Fruit fly (Drosophila melanogaster) whole organism, embryonic: ENCODE data around the gene CG32170.

Source experiments
- Awh ChIP-seq: fragments of 200-800 bp; sonication (Bioruptor generic); IDR thresholded peaks from 2 replicates; pipeline ENCODE4, ENCODE4 v1.3.6; 2022; ENCODE audit warnings: missing biosample characterization, missing genetic modification characterization
- Bgb ChIP-seq: fragments of 200-800 bp; sonication (Bioruptor generic); IDR thresholded peaks from 2 replicates; pipeline ENCODE4 v1.3.6; 2022; ENCODE audit warnings: missing biosample characterization, missing genetic modification characterization; ENCODE audit not compliant: partially characterized antibody
- CG11504 ChIP-seq: fragments of 200-800 bp; sonication (Bioruptor generic); optimal IDR thresholded peaks from 3 replicates; lab custom pipeline; 2019; ENCODE audit warnings: missing biosample characterization, mild to moderate bottlenecking, missing genetic modification characterization, moderate library complexity
- CG12236 ChIP-seq: fragments of 200-800 bp; sonication (Bioruptor generic); optimal IDR thresholded peaks from 2 replicates; lab custom pipeline; 2016; ENCODE audit warnings: missing biosample characterization, missing genetic modification characterization
- CG12391 ChIP-seq: fragments of 200-800 bp; sonication (Bioruptor generic); optimal IDR thresholded peaks from 3 replicates; lab custom pipeline; 2018; ENCODE audit warnings: missing biosample characterization, mild to moderate bottlenecking, missing genetic modification characterization, moderate library complexity
- CG13424 ChIP-seq: fragments of 200-800 bp; sonication (Bioruptor generic); optimal IDR thresholded peaks from 2 replicates; lab custom pipeline; 2019; ENCODE audit warnings: missing biosample characterization, mild to moderate bottlenecking, missing genetic modification characterization, moderate library complexity
- CG15073 ChIP-seq: fragments of 200-800 bp; sonication (Bioruptor generic); optimal IDR thresholded peaks from 2 replicates; lab custom pipeline; 2016; ENCODE audit warnings: missing biosample characterization, missing genetic modification characterization
- CG15269 ChIP-seq: fragments of 200-800 bp; sonication (Bioruptor generic); optimal IDR thresholded peaks from 2 replicates; lab custom pipeline; 2018; ENCODE audit warnings: missing biosample characterization, mild to moderate bottlenecking, missing genetic modification characterization, moderate library complexity
- CG15514 ChIP-seq: fragments of 200-800 bp; sonication (Bioruptor generic); optimal IDR thresholded peaks from 3 replicates; lab custom pipeline; 2017; ENCODE audit warnings: missing biosample characterization, missing genetic modification characterization, mild to moderate bottlenecking, moderate library complexity, missing genetic modification reagents
- CG17361 ChIP-seq: fragments of 200-800 bp; sonication (Bioruptor generic); IDR thresholded peaks from 3 replicates; pipeline ENCODE4 v1.3.6; 2022; ENCODE audit warnings: missing biosample characterization, missing genetic modification characterization
- CG18262 ChIP-seq: fragments of 200-800 bp; optimal IDR thresholded peaks from 3 replicates; lab custom pipeline; 2019; ENCODE audit warnings: missing biosample characterization, mild to moderate bottlenecking, missing genetic modification characterization, moderate library complexity
- CG18476 ChIP-seq: fragments of 200-800 bp; sonication (Bioruptor generic); optimal IDR thresholded peaks from 2 replicates; lab custom pipeline; 2016; ENCODE audit warnings: missing biosample characterization, mild to moderate bottlenecking, missing genetic modification characterization
- CG2120 ChIP-seq: fragments of 200-800 bp; sonication (Bioruptor generic); optimal IDR thresholded peaks from 3 replicates; lab custom pipeline; 2016; ENCODE audit warnings: missing biosample characterization, missing genetic modification characterization
- CG2678 ChIP-seq: fragments of 200-800 bp; sonication (Bioruptor generic); optimal IDR thresholded peaks from 3 replicates; lab custom pipeline; 2019; ENCODE audit warnings: missing biosample characterization, mild to moderate bottlenecking, missing genetic modification characterization, moderate library complexity
- CG2712 ChIP-seq: fragments of 200-800 bp; optimal IDR thresholded peaks from 3 replicates; lab custom pipeline; 2019; ENCODE audit warnings: missing biosample characterization, mild to moderate bottlenecking, missing genetic modification characterization, moderate library complexity
- CG30403 ChIP-seq: fragments of 200-800 bp; sonication (Bioruptor generic); optimal IDR thresholded peaks from 3 replicates; lab custom pipeline; 2016; ENCODE audit warnings: missing biosample characterization, missing genetic modification characterization
- CG32532 ChIP-seq: fragments of 200-800 bp; sonication (Bioruptor generic); IDR thresholded peaks from 2 replicates; pipeline ENCODE4 v1.3.6; 2022; ENCODE audit warnings: missing biosample characterization, missing genetic modification characterization
- CG3838 ChIP-seq: fragments of 200-800 bp; sonication (Bioruptor generic); optimal IDR thresholded peaks from 3 replicates; lab custom pipeline; 2016; ENCODE audit warnings: missing biosample characterization, missing genetic modification characterization
- CG7839 ChIP-seq: fragments of 200-800 bp; sonication (Bioruptor generic); optimal IDR thresholded peaks from 3 replicates; lab custom pipeline; 2018; ENCODE audit warnings: missing biosample characterization, mild to moderate bottlenecking, missing genetic modification characterization, moderate library complexity
- CG8290 ChIP-seq, 3 experiments: fragments of 200-800 bp; sonication (Bioruptor generic); optimal IDR thresholded peaks; 2 replicates each; lab custom pipeline; 2016 to 2019; ENCODE audit warnings: missing biosample characterization in 3 of 3, missing genetic modification characterization in 3 of 3, mild to moderate bottlenecking in 2 of 3, moderate library complexity in 1 of 3
- CG9437 ChIP-seq: fragments of 200-800 bp; sonication (Bioruptor generic); optimal IDR thresholded peaks from 2 replicates; lab custom pipeline; 2018; ENCODE audit warnings: missing biosample characterization, mild to moderate bottlenecking, missing genetic modification characterization
- CG9932 ChIP-seq: fragments of 200-800 bp; sonication (Bioruptor generic); IDR thresholded peaks from 2 replicates; pipeline ENCODE4 v1.3.6; 2022; ENCODE audit warnings: missing biosample characterization, missing genetic modification characterization
- CTCF ChIP-seq: fragments of 200-800 bp; sonication (Bioruptor generic); optimal IDR thresholded peaks from 2 replicates; lab custom pipeline; 2017; ENCODE audit warnings: missing biosample characterization, mild to moderate bottlenecking, missing genetic modification characterization, moderate library complexity
- CoRest ChIP-seq: fragments of 200-800 bp; sonication (Bioruptor generic); optimal IDR thresholded peaks from 3 replicates; lab custom pipeline; 2018; ENCODE audit warnings: missing biosample characterization, mild to moderate bottlenecking, missing genetic modification characterization, moderate library complexity
- D19B ChIP-seq: fragments of 200-800 bp; sonication (Bioruptor generic); optimal IDR thresholded peaks from 2 replicates; lab custom pipeline; 2017; ENCODE audit warnings: missing biosample characterization, mild to moderate bottlenecking, missing genetic modification characterization
- Dek ChIP-seq: fragments of 200-800 bp; sonication (Bioruptor generic); optimal IDR thresholded peaks from 3 replicates; lab custom pipeline; 2019; ENCODE audit warnings: missing biosample characterization, mild to moderate bottlenecking, missing genetic modification characterization, moderate library complexity
- E2f1 ChIP-seq: fragments of 200-800 bp; sonication (Bioruptor generic); IDR thresholded peaks from 2 replicates; pipeline ENCODE4 v1.3.6; 2022; ENCODE audit warnings: missing biosample characterization, missing genetic modification characterization
- Hr51 ChIP-seq, 2 experiments: fragments of 200-800 bp; sonication (Bioruptor generic); optimal IDR thresholded peaks; 2 replicates in 1 of 2; 3 replicates in 1 of 2; lab custom pipeline; 2016 to 2018; ENCODE audit warnings: missing biosample characterization in 2 of 2, missing genetic modification characterization in 2 of 2, mild to moderate bottlenecking in 1 of 2, moderate library complexity in 1 of 2
- Meics ChIP-seq: fragments of 200-800 bp; sonication (Bioruptor generic); optimal IDR thresholded peaks from 2 replicates; lab custom pipeline; 2017; ENCODE audit warnings: missing biosample characterization, mild to moderate bottlenecking, missing genetic modification characterization
- NC2β ChIP-seq: fragments of 200-800 bp; sonication (Bioruptor generic); optimal IDR thresholded peaks from 2 replicates; lab custom pipeline; 2016; ENCODE audit warnings: missing biosample characterization, missing genetic modification characterization
- PHDP ChIP-seq: fragments of 200-800 bp; sonication (Bioruptor generic); optimal IDR thresholded peaks from 3 replicates; lab custom pipeline; 2018; ENCODE audit warnings: missing biosample characterization, mild to moderate bottlenecking, missing genetic modification characterization, moderate library complexity
- Pdp1 ChIP-seq, 2 experiments: fragments of 200-800 bp; sonication (Bioruptor generic); optimal IDR thresholded peaks; 3 replicates each; lab custom pipeline; 2016; ENCODE audit warnings: missing biosample characterization in 2 of 2, missing genetic modification characterization in 2 of 2, mild to moderate bottlenecking in 1 of 2, moderate library complexity in 1 of 2
- Rfx ChIP-seq: fragments of 200-800 bp; sonication (Bioruptor generic); IDR thresholded peaks from 2 replicates; pipeline ENCODE4 v1.3.6; 2022; ENCODE audit warnings: missing biosample characterization, missing genetic modification characterization
- Sox102F ChIP-seq: fragments of 200-800 bp; sonication (Bioruptor generic); optimal IDR thresholded peaks from 2 replicates; lab custom pipeline; 2018; ENCODE audit warnings: missing biosample characterization, mild to moderate bottlenecking, missing genetic modification characterization, moderate library complexity
- amos ChIP-seq: fragments of 200-800 bp; sonication (Bioruptor generic); IDR thresholded peaks from 2 replicates; pipeline ENCODE4 v1.3.6; 2022; ENCODE audit warnings: missing biosample characterization, missing genetic modification characterization; ENCODE audit not compliant: partially characterized antibody
- ase ChIP-seq: fragments of 200-800 bp; sonication (Bioruptor generic); IDR thresholded peaks from 3 replicates; pipeline ENCODE4 v1.3.6; 2022; ENCODE audit warnings: missing biosample characterization, missing genetic modification characterization
- br ChIP-seq: fragments of >200 bp; optimal IDR thresholded peaks from 2 replicates; lab custom pipeline; 2017
- cad ChIP-seq: fragments of >200 bp; optimal IDR thresholded peaks from 2 replicates; lab custom pipeline; 2017; ENCODE audit warnings: missing biosample characterization, missing genetic modification characterization
- chinmo ChIP-seq: fragments of 200-800 bp; sonication (Bioruptor generic); IDR thresholded peaks from 4 replicates; pipeline ENCODE4 v1.3.6; 2022; ENCODE audit warnings: missing biosample characterization, missing genetic modification characterization; ENCODE audit not compliant: partially characterized antibody
- ci ChIP-seq: fragments of 200-800 bp; sonication (Bioruptor generic); IDR thresholded peaks from 3 replicates; pipeline ENCODE4 v1.3.6; 2022; ENCODE audit warnings: missing biosample characterization, missing genetic modification characterization
- gem ChIP-seq: fragments of 200-800 bp; sonication (Bioruptor generic); optimal IDR thresholded peaks from 2 replicates; lab custom pipeline; 2019; ENCODE audit warnings: missing biosample characterization, mild to moderate bottlenecking, missing genetic modification characterization, moderate library complexity
- grau ChIP-seq: fragments of 200-800 bp; optimal IDR thresholded peaks from 3 replicates; lab custom pipeline; 2019; ENCODE audit warnings: missing biosample characterization, mild to moderate bottlenecking, missing genetic modification characterization, moderate library complexity
- luna ChIP-seq: fragments of 200-800 bp; sonication (Bioruptor generic); optimal IDR thresholded peaks from 2 replicates; lab custom pipeline; 2016; ENCODE audit warnings: missing biosample characterization, missing genetic modification characterization
- row ChIP-seq: fragments of 200-800 bp; sonication (Bioruptor generic); IDR thresholded peaks from 3 replicates; pipeline ENCODE4 v1.3.6; 2022; ENCODE audit warnings: missing biosample characterization, missing genetic modification characterization
- run ChIP-seq: fragments of 200-800 bp; sonication (Bioruptor generic); optimal IDR thresholded peaks from 3 replicates; lab custom pipeline; 2018; ENCODE audit warnings: missing biosample characterization, mild to moderate bottlenecking, missing genetic modification characterization
- sqz ChIP-seq: fragments of 200-800 bp; sonication (Bioruptor generic); optimal IDR thresholded peaks from 3 replicates; lab custom pipeline; 2018; ENCODE audit warnings: missing biosample characterization, mild to moderate bottlenecking, missing genetic modification characterization
- stwl ChIP-seq: fragments of 200-800 bp; sonication (Bioruptor generic); optimal IDR thresholded peaks from 3 replicates; lab custom pipeline; 2018; ENCODE audit warnings: missing biosample characterization, mild to moderate bottlenecking, missing genetic modification characterization, moderate library complexity
- sug ChIP-seq: fragments of 200-800 bp; optimal IDR thresholded peaks from 2 replicates; lab custom pipeline; 2019; ENCODE audit warnings: missing biosample characterization, mild to moderate bottlenecking, missing genetic modification characterization, moderate library complexity
- vvl ChIP-seq: fragments of 200-800 bp; sonication (Bioruptor generic); IDR thresholded peaks from 2 replicates; pipeline ENCODE4 v1.3.6; 2022; ENCODE audit warnings: missing biosample characterization, missing genetic modification characterization

Gene CG32170

DNA sequence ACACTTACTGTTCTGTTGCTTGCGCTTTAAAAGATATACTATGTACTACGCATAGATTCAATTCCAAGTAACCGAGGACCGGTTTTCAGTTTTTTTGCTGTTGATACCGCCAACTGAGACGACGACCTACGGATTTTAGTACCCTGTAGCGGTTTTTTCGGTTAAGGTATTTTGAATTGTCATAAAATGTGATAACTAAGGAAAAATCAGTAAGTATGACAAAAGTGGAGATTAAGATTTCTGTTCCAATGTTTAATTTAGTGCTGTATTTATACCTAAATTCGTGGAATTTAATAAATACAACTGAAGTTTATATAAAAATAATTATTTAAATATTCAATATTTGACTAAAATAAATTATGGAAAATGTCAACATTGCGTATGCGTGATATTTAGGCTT lies 4.0 kb downstream of the CG32170 start:
- TF ChIP-seq CG3838 (GFP tag; lab: Kevin White, UChicago) (no peak), Sox102F (GFP tag; lab: Kevin White, UChicago) (peak; percentile 2), ase (GFP tag; lab: Robert Waterston, UW) (no peak), Rfx (GFP tag; lab: Robert Waterston, UW) (0 out of 2 replicates have a peak, but pooled peaks have one; percentile 16), vvl (no peak), CoRest (tag; lab: Kevin White, UChicago) (peak; percentile 27), CG11504 (tag; lab: Kevin White, UChicago) (peak; percentile 51), CG17361 (GFP tag; lab: Robert Waterston, UW) (0 out of 3 replicates have a peak, but pooled peaks have one; percentile 22), CG2120 (GFP tag; lab: Kevin White, UChicago) (peak; percentile 33), CG30403 (GFP tag; lab: Kevin White, UChicago) (no peak), CG15269 (tag; lab: Kevin White, UChicago) (peak; percentile 14), NC2β (GFP tag; lab: Kevin White, UChicago) (no peak), CG9932 (GFP tag; lab: Robert Waterston, UW) (peak; percentile 41; the same call in 1 of the 2 replicates), Hr51 (GFP tag; optimal IDR thresholded peaks at IDR 0.05; lab: Kevin White, UChicago) (peak in 1 of 2 experiments; percentile 50), grau (tag; lab: Kevin White, UChicago) (peak; percentile 35), CG7839 (tag; lab: Kevin White, UChicago) (no peak), PHDP (tag; lab: Kevin White, UChicago) (peak; percentile 31), CG18262 (peak; percentile 0), sqz (GFP tag; lab: Kevin White, UChicago) (peak; percentile 36), CG2712 (peak; percentile 11), CG12236 (GFP tag; lab: Kevin White, UChicago) (no peak), CG9437 (GFP tag; lab: Kevin White, UChicago) (peak; percentile 11), Meics (GFP tag; lab: Kevin White, UChicago) (peak; percentile 27), CG32532 (GFP tag; lab: Robert Waterston, UW) (peak; percentile 15; the same call in 1 of the 2 replicates), CG13424 (tag; lab: Kevin White, UChicago) (peak; percentile 16), Dek (tag; lab: Kevin White, UChicago) (peak; percentile 9), D19B (peak; percentile 64), CG2678 (tag; lab: Kevin White, UChicago) (peak; percentile 42), E2f1 (GFP tag; lab: Robert Waterston, UW) (no peak), amos (GFP tag; lab: Robert Waterston, UW) (no peak), run (tag; lab: Kevin White, UChicago) (no peak), gem (tag; lab: Kevin White, UChicago) (peak; percentile 44), CG12391 (tag; lab: Kevin White, UChicago) (peak; percentile 2), row (peak; percentile 26; the same call in 1 of the 3 replicates)

DNA sequence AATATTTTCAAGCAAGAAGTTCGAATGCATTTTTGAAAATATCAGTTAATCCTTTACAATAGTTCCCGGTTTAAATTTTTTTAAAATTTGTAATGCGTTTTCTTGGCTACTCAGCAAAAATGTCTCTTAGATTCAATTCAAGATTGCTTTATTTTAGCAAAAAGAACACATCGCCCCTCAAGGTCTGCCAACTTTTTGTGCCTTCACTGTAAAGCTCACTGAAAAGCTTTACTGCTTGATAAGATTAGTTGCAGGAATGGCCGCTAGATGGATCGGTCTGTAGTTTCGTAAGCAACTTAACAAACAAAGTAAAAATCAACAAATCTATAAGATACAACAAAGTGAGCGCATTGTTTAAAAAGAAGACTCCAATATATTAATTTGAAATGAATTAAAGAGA lies 6.9 kb downstream of the CG32170 start:
- TF ChIP-seq cad (no peak), sug (tag; lab: Kevin White, UChicago) (peak; percentile 1), CG15514 (peak; percentile 15), CG2120 (GFP tag; lab: Kevin White, UChicago) (peak; percentile 1), Awh (GFP tag; lab: Robert Waterston, UW) (no peak), Meics (GFP tag; lab: Kevin White, UChicago) (peak; percentile 15), br (no peak), run (tag; lab: Kevin White, UChicago) (no peak), chinmo (GFP tag; lab: Robert Waterston, UW) (0 out of 4 replicates have a peak, but pooled peaks have one; percentile 30), Pdp1 (GFP tag; optimal IDR thresholded peaks at IDR 0.05; lab: Kevin White, UChicago) (peak in 1 of 2 experiments; percentile 53), CTCF (GFP tag; lab: Kevin White, UChicago) (peak; percentile 95), CG8290 (GFP tag; optimal IDR thresholded peaks at IDR 0.05; lab: Kevin White, UChicago) (no peak), CG8290 (tag; optimal IDR thresholded peaks at IDR 0.05; lab: Kevin White, UChicago) (peak in 1 of 2 experiments; percentile 43), Bgb (GFP tag; lab: Robert Waterston, UW) (0 out of 2 replicates have a peak, but pooled peaks have one; percentile 32), CG18476 (no peak), stwl (tag; lab: Kevin White, UChicago) (peak; percentile 0), CG11504 (tag; lab: Kevin White, UChicago) (peak; percentile 18), CG2678 (tag; lab: Kevin White, UChicago) (peak; percentile 7), CG15073 (GFP tag; lab: Kevin White, UChicago) (peak; percentile 94), ci (GFP tag; lab: Robert Waterston, UW) (peak; percentile 44; the same call in 1 of the 3 replicates), luna (no peak)
